Fruit fly (Drosophila melanogaster) Kc167 (cell line): Measurements from ENCODE around the gene scpr-B.

Source experiments
- Myc ChIP-seq: fragments of >200 bp; optimal IDR thresholded peaks from 2 replicates; lab custom pipeline; 2017; ENCODE audit warnings: missing external identifiers
- Sin3A ChIP-seq: fragments of >200 bp; optimal IDR thresholded peaks from 2 replicates; lab custom pipeline; 2018; ENCODE audit warnings: missing external identifiers
- h ChIP-seq: fragments of >200 bp; optimal IDR thresholded peaks from 3 replicates; lab custom pipeline; 2018; ENCODE audit warnings: missing external identifiers
- insv ChIP-seq: fragments of >200 bp; optimal IDR thresholded peaks from 3 replicates; lab custom pipeline; 2018; ENCODE audit warnings: missing external identifiers
- psq ChIP-seq: fragments of >200 bp; optimal IDR thresholded peaks from 2 replicates; lab custom pipeline; 2017; ENCODE audit warnings: missing external identifiers
- ttk ChIP-seq: sonication (Bioruptor generic); optimal IDR thresholded peaks from 2 replicates; lab custom pipeline; 2017; ENCODE audit warnings: missing external identifiers

dm6 chr3R:11221437-11222230, 19.2 kb downstream of the scpr-B start, which contains the start of the genes CG6693 and RpL3:
- TF ChIP-seq psq, result no peak
- no peak for TF ChIP-seq h (lab: Kevin White, UChicago)
- no peak for TF ChIP-seq insv
- TF ChIP-seq Sin3A, result no peak
- TF ChIP-seq ttk (lab: Kevin White, UChicago), result no peak
- TF ChIP-seq Myc, result no peak
